Fruit fly (Drosophila melanogaster) Kc167 (cell line): Measurements from ENCODE around the gene dbf.

ENCODE experiments used
- Myc ChIP-seq: fragments of >200 bp; optimal IDR thresholded peaks from 2 replicates; lab custom pipeline; 2017; ENCODE audit warnings: missing external identifiers
- Sin3A ChIP-seq: fragments of >200 bp; optimal IDR thresholded peaks from 2 replicates; lab custom pipeline; 2018; ENCODE audit warnings: missing external identifiers
- h ChIP-seq: fragments of >200 bp; optimal IDR thresholded peaks from 3 replicates; lab custom pipeline; 2018; ENCODE audit warnings: missing external identifiers
- insv ChIP-seq: fragments of >200 bp; optimal IDR thresholded peaks from 3 replicates; lab custom pipeline; 2018; ENCODE audit warnings: missing external identifiers
- psq ChIP-seq: fragments of >200 bp; optimal IDR thresholded peaks from 2 replicates; lab custom pipeline; 2017; ENCODE audit warnings: missing external identifiers
- ttk ChIP-seq: sonication (Bioruptor generic); optimal IDR thresholded peaks from 2 replicates; lab custom pipeline; 2017; ENCODE audit warnings: missing external identifiers

DNA sequence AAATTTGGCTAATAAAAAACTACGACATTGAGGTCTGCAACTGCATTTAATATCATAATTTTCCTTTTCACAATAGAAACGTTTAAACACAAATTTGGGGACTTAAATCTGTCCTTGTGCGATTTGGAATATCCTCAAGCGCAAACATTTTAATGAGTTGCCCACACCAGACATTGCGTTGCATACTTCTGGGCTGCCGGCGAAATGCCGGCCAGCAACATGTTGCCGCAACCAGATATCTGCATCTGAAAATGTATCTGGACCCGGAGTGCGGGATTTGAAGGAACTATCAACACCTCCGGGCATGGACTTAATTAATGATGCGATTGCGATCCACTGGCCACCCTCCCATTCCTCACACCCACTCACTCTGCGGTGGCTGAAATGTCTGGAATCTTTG lies 3.1 kb downstream of the dbf start:
- TF ChIP-seq psq (no peak), Sin3A (no peak), ttk (no peak), Myc (lab: Kevin White, UChicago) (no peak), h (lab: Kevin White, UChicago) (no peak), insv (lab: Kevin White, UChicago) (no peak)
